Worm (Caenorhabditis elegans): ENCODE data around the gene F39F10.4.

- TF ChIP-seq Y95B8A.8 (GFP tag; IDR thresholded peaks at IDR 0.05) (no peak), dpl-1 (GFP tag; optimal IDR thresholded peaks at IDR 0.05) (no peak), nfya-1 (tag; optimal IDR thresholded peaks at IDR 0.05; ENCODE audit: borderline replicate concordance, insufficient read depth) (no peak), hrde-1 (tag; optimal IDR thresholded peaks at IDR 0.05; ENCODE audit: borderline replicate concordance) (no peak), hmg-1.2 (GFP tag; IDR thresholded peaks at IDR 0.05) (no peak), Y79H2A.3 (GFP tag; conservative IDR thresholded peaks at IDR 0.05) (no peak), nhr-90 (tag; optimal IDR thresholded peaks at IDR 0.05) (no peak), tbx-9 (tag; optimal IDR thresholded peaks at IDR 0.05; ENCODE audit: borderline replicate concordance) (no peak), ets-4 (GFP tag; optimal IDR thresholded peaks at IDR 0.05) (no peak), F49E8.2 (tag; optimal IDR thresholded peaks at IDR 0.05; ENCODE audit: insufficient read depth) (no peak), attf-3 (GFP tag; conservative IDR thresholded peaks at IDR 0.05) (no peak), unc-62 (GFP tag; optimal IDR thresholded peaks at IDR 0.05) (no peak), madf-8 (GFP tag; conservative IDR thresholded peaks at IDR 0.05) (no peak), ama-1 (optimal IDR thresholded peaks at IDR 0.05) (no peak), ama-1 (GFP tag; optimal IDR thresholded peaks at IDR 0.05) (no peak)
These were observed 18.0 kb upstream of the F39F10.4 start, which contains the start of gene fbxb-114 for ce11 chrX:16921533-16921932.

All from whole organism, young adult.